Worm (Caenorhabditis elegans): ENCODE data around the gene daf-4.

DNA sequence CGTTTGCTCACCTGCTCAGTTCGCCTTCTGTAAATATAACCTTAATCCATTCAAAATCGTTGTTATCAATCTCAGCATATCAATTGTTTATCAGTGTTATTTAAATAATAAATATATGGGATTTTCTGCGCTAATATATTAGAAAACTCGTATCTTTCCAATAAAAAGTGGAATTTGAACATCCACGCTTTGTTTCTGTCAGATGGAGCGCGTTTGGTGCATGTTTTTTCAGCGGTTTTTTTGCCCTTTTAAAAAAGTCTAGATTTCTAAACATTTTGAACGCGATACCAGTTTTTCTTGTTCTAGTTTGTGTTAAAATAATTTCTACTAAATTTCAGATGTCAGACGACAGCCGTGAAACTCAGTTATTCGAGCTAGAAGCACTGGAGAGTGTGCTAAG lies 38.0 kb upstream of the daf-4 start, which contains the start of gene F56D2.2:
- TF ChIP-seq F57A8.1 (GFP tag; optimal IDR thresholded peaks at IDR 0.05) (no peak), K11D2.4 (GFP tag; IDR thresholded peaks at IDR 0.05) (no peak), lin-40 (tag; optimal IDR thresholded peaks at IDR 0.05) (no peak)

All from whole organism, young adult.